Fruit fly (Drosophila melanogaster) whole organism: ENCODE results near the gene PH4alphaSG1.

Source experiments
- CG8478 ChIP-seq: fragments of >200 bp; optimal IDR thresholded peaks from 2 replicates; lab custom pipeline; 2018; ENCODE audit warnings: inconsistent platforms
- Dll ChIP-seq: fragments of >200 bp; optimal IDR thresholded peaks from 2 replicates; lab custom pipeline; 2017
- pan ChIP-seq: fragments of >200 bp; optimal IDR thresholded peaks from 2 replicates; lab custom pipeline; 2017
- psq ChIP-seq: fragments of >200 bp; optimal IDR thresholded peaks from 2 replicates; lab custom pipeline; 2017
- usp ChIP-seq: fragments of >200 bp; optimal IDR thresholded peaks from 2 replicates; lab custom pipeline; 2017; ENCODE audit warnings: missing biosample characterization, missing genetic modification characterization, mixed read lengths

dm6 chr3R:30541469-30541868, 36.0 kb upstream of the PH4alphaSG1 start:
- TF ChIP-seq CG8478 (lab: Kevin White, UChicago) (no peak), usp (GFP tag; lab: Kevin White, UChicago) (no peak), pan (no peak), psq (lab: Kevin White, UChicago) (no peak), Dll (lab: Kevin White, UChicago) (no peak)
